Fruit fly (Drosophila melanogaster) Kc167 (cell line): ENCODE results near the gene ClC-c.

Experiments
- Myc ChIP-seq: fragments of >200 bp; optimal IDR thresholded peaks from 2 replicates; lab custom pipeline; 2017; ENCODE audit warnings: missing external identifiers
- Sin3A ChIP-seq: fragments of >200 bp; optimal IDR thresholded peaks from 2 replicates; lab custom pipeline; 2018; ENCODE audit warnings: missing external identifiers
- insv ChIP-seq: fragments of >200 bp; optimal IDR thresholded peaks from 3 replicates; lab custom pipeline; 2018; ENCODE audit warnings: missing external identifiers
- psq ChIP-seq: fragments of >200 bp; optimal IDR thresholded peaks from 2 replicates; lab custom pipeline; 2017; ENCODE audit warnings: missing external identifiers

- TF ChIP-seq insv (lab: Kevin White, UChicago) = no peak
- TF ChIP-seq Myc (lab: Kevin White, UChicago) = no peak
- no peak for TF ChIP-seq Sin3A (lab: Kevin White, UChicago)
- TF ChIP-seq psq (lab: Kevin White, UChicago) = no peak
These were observed 31.5 kb downstream of the ClC-c start, which contains the start of gene Strump for dm6 chr3L:16121791-16122190.
